Worm (Caenorhabditis elegans): ENCODE data around the gene Y49E10.4.

- TF ChIP-seq aptf-2 (GFP tag; conservative IDR thresholded peaks at IDR 0.05) (no peak), nfya-1 (tag; optimal IDR thresholded peaks at IDR 0.05; ENCODE audit: borderline replicate concordance, insufficient read depth) (no peak), dpl-1 (GFP tag; optimal IDR thresholded peaks at IDR 0.05) (no peak), lin-35 (GFP tag; optimal IDR thresholded peaks at IDR 0.05) (no peak)
Observed at ce11 chrIII:12375614-12376013, 8.0 kb downstream of the Y49E10.4 start.
